Worm (Caenorhabditis elegans) whole organism, young adult: ENCODE data around the gene fbxa-99.

Source experiments
- madf-6 ChIP-seq: fragments of 200-800 bp; sonication (Bioruptor generic); IDR thresholded peaks from 2 replicates; pipeline ENCODE4 v1.3.6; 2022; ENCODE audit warnings: missing genetic modification reagents, missing genetic modification characterization, missing compliant biosample characterization
- sea-2 ChIP-seq: fragments of 200-800 bp; sonication (Bioruptor generic); IDR thresholded peaks from 2 replicates; pipeline ENCODE4 v1.3.6; 2022; ENCODE audit warnings: missing genetic modification characterization, missing compliant biosample characterization

DNA sequence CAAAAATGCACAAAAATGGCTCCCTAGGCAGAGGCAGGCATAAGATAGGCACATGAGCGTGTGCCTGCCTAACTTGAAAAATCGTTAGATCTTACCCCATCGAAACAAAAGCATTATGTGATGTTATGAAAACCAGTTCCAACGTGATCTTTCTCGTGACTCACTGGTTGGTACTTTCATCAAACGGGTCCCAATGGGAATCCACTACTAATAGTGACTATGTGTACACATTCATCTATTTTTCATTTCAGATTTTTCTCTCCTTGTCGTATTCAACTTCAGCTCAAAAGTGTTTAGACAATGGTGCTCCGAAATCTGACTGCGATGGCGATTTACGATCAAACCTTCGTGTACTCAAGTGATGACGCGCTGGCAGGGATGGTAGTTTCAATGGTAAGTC, 35.0 kb upstream of the fbxa-99 start, which contains the start of gene srx-43:
- TF ChIP-seq sea-2 (GFP tag; lab: Robert Waterston, UW), result no peak
- no peak for TF ChIP-seq madf-6
